Fruit fly (Drosophila melanogaster) whole organism, adult: ENCODE data around the gene CG34265.

ENCODE experiments used
- CG11617 ChIP-seq: fragments of 200-800 bp; sonication (Bioruptor generic); optimal IDR thresholded peaks from 2 replicates; lab custom pipeline; 2017; ENCODE audit warnings: mild to moderate bottlenecking, missing biosample characterization, missing genetic modification reagents, missing genetic modification characterization
- CG12768 ChIP-seq: fragments of 200-800 bp; sonication (Bioruptor generic); optimal IDR thresholded peaks from 2 replicates; lab custom pipeline; 2017; ENCODE audit warnings: missing biosample characterization, missing genetic modification characterization, mild to moderate bottlenecking, moderate library complexity, missing genetic modification reagents
- CG1620 ChIP-seq: fragments of 200-800 bp; sonication (Bioruptor generic); optimal IDR thresholded peaks from 2 replicates; lab custom pipeline; 2016; ENCODE audit warnings: missing biosample characterization, missing genetic modification characterization
- CG33017 ChIP-seq: fragments of 200-800 bp; sonication (Bioruptor generic); optimal IDR thresholded peaks from 2 replicates; lab custom pipeline; 2018; ENCODE audit warnings: missing biosample characterization, mild to moderate bottlenecking, missing genetic modification characterization, moderate library complexity
- CG7045 ChIP-seq: fragments of 200-800 bp; sonication (Bioruptor generic); optimal IDR thresholded peaks from 2 replicates; lab custom pipeline; 2017; ENCODE audit warnings: missing biosample characterization, mild to moderate bottlenecking, missing genetic modification characterization
- Clk ChIP-seq: fragments of 200-800 bp; sonication (Bioruptor generic); optimal IDR thresholded peaks from 2 replicates; lab custom pipeline; 2017; ENCODE audit warnings: missing biosample characterization, missing genetic modification characterization
- Hr96 ChIP-seq: fragments of 200-800 bp; sonication (Bioruptor generic); optimal IDR thresholded peaks from 2 replicates; lab custom pipeline; 2016; ENCODE audit warnings: missing biosample characterization, missing genetic modification characterization
- Mnt ChIP-seq: fragments of 200-800 bp; sonication (Bioruptor generic); optimal IDR thresholded peaks from 2 replicates; lab custom pipeline; 2016; ENCODE audit warnings: missing biosample characterization, mild to moderate bottlenecking, missing genetic modification characterization
- bab1 ChIP-seq: fragments of 200-800 bp; sonication (Bioruptor generic); optimal IDR thresholded peaks from 3 replicates; lab custom pipeline; 2019; ENCODE audit warnings: missing biosample characterization, mild to moderate bottlenecking, missing genetic modification characterization, moderate library complexity
- cic ChIP-seq: fragments of 200-800 bp; sonication (Bioruptor generic); optimal IDR thresholded peaks from 2 replicates; lab custom pipeline; 2017; ENCODE audit warnings: missing biosample characterization, mild to moderate bottlenecking, missing genetic modification characterization, moderate library complexity
- kay ChIP-seq: fragments of 200-800 bp; sonication (Bioruptor generic); peaks from one replicate; lab custom pipeline; 2016; ENCODE audit warnings: missing biosample characterization, missing genetic modification characterization, borderline replicate concordance
- pad ChIP-seq: fragments of 200-800 bp; sonication (Bioruptor generic); optimal IDR thresholded peaks from 3 replicates; lab custom pipeline; 2017; ENCODE audit warnings: missing biosample characterization, missing genetic modification characterization, mild to moderate bottlenecking, moderate library complexity, missing genetic modification reagents

- peak; percentile 49 for TF ChIP-seq CG11617 (GFP tag; lab: Kevin White, UChicago)
- TF ChIP-seq CG33017 (tag; lab: Kevin White, UChicago): peak; percentile 44
- peak; percentile 72 for TF ChIP-seq cic (GFP tag; lab: Kevin White, UChicago)
- TF ChIP-seq pad (GFP tag; lab: Kevin White, UChicago): peak; percentile 26
- peak; percentile 72 for TF ChIP-seq Mnt (GFP tag; lab: Kevin White, UChicago)
- no peak for TF ChIP-seq bab1
- TF ChIP-seq CG1620: no peak
- TF ChIP-seq Clk (GFP tag; lab: Kevin White, UChicago): no peak
- TF ChIP-seq Hr96 (GFP tag; lab: Kevin White, UChicago): no peak
- TF ChIP-seq CG12768: peak; percentile 67
- TF ChIP-seq CG7045: peak; percentile 32
- no peak for TF ChIP-seq kay (GFP tag; lab: Kevin White, UChicago)
Observed at dm6 chr3L:3225769-3226457, 42.3 kb upstream of the CG34265 start.
